Fruit fly (Drosophila melanogaster) whole organism, embryonic: ENCODE measurements around the gene STUB1.

Experiments
- Blimp-1 ChIP-seq: fragments of 200-800 bp; sonication (Bioruptor generic); optimal IDR thresholded peaks from 3 replicates; lab custom pipeline; 2018; ENCODE audit warnings: missing biosample characterization, missing genetic modification characterization, mild to moderate bottlenecking, moderate library complexity, missing genetic modification reagents
- CG11504 ChIP-seq: fragments of 200-800 bp; sonication (Bioruptor generic); optimal IDR thresholded peaks from 3 replicates; lab custom pipeline; 2019; ENCODE audit warnings: missing biosample characterization, mild to moderate bottlenecking, missing genetic modification characterization, moderate library complexity
- CG1233 ChIP-seq: fragments of 200-800 bp; sonication (Bioruptor generic); optimal IDR thresholded peaks from 4 replicates; lab custom pipeline; 2018; ENCODE audit warnings: missing biosample characterization, mild to moderate bottlenecking, missing genetic modification characterization
- CG17359 ChIP-seq: fragments of 200-800 bp; sonication (Bioruptor generic); optimal IDR thresholded peaks from 3 replicates; lab custom pipeline; 2018; ENCODE audit warnings: missing biosample characterization, mild to moderate bottlenecking, missing genetic modification characterization, moderate library complexity
- CG2116 ChIP-seq: fragments of 200-800 bp; sonication (Bioruptor generic); optimal IDR thresholded peaks from 3 replicates; lab custom pipeline; 2018; ENCODE audit warnings: missing biosample characterization, mild to moderate bottlenecking, missing genetic modification characterization
- CG2120 ChIP-seq: fragments of 200-800 bp; sonication (Bioruptor generic); optimal IDR thresholded peaks from 3 replicates; lab custom pipeline; 2016; ENCODE audit warnings: missing biosample characterization, missing genetic modification characterization
- CG3163 ChIP-seq: fragments of 200-800 bp; sonication (Bioruptor generic); optimal IDR thresholded peaks from 3 replicates; lab custom pipeline; 2016; ENCODE audit warnings: missing biosample characterization, missing genetic modification characterization
- CG3281 ChIP-seq: fragments of 200-800 bp; sonication (Bioruptor generic); optimal IDR thresholded peaks from 3 replicates; lab custom pipeline; 2017; ENCODE audit warnings: missing biosample characterization, mild to moderate bottlenecking, missing genetic modification characterization
- CG4854 ChIP-seq: fragments of 200-800 bp; sonication (Bioruptor generic); optimal IDR thresholded peaks from 2 replicates; lab custom pipeline; 2016; ENCODE audit warnings: missing biosample characterization, missing genetic modification characterization, inconsistent platforms
- CG7786 ChIP-seq: fragments of 200-800 bp; sonication (Bioruptor generic); optimal IDR thresholded peaks from 2 replicates; lab custom pipeline; 2016; ENCODE audit warnings: missing biosample characterization, missing genetic modification characterization
- CG7839 ChIP-seq: fragments of 200-800 bp; sonication (Bioruptor generic); optimal IDR thresholded peaks from 3 replicates; lab custom pipeline; 2018; ENCODE audit warnings: missing biosample characterization, mild to moderate bottlenecking, missing genetic modification characterization, moderate library complexity
- CG7963 ChIP-seq: fragments of 200-800 bp; sonication (Bioruptor generic); IDR thresholded peaks from 3 replicates; pipeline ENCODE4 v1.3.6; 2022; ENCODE audit warnings: missing biosample characterization, missing genetic modification characterization; ENCODE audit not compliant: partially characterized antibody
- D19A ChIP-seq: fragments of 200-800 bp; optimal IDR thresholded peaks from 3 replicates; lab custom pipeline; 2019; ENCODE audit warnings: missing biosample characterization, mild to moderate bottlenecking, missing genetic modification characterization, moderate library complexity
- Dad ChIP-seq: fragments of 200-800 bp; sonication (Bioruptor generic); optimal IDR thresholded peaks from 3 replicates; lab custom pipeline; 2016; ENCODE audit warnings: missing biosample characterization, missing genetic modification characterization
- Dip2 ChIP-seq: fragments of 200-800 bp; sonication (Bioruptor generic); IDR thresholded peaks from 2 replicates; pipeline ENCODE4 v1.3.6; 2022; ENCODE audit warnings: missing biosample characterization, missing genetic modification characterization
- Fer1 ChIP-seq: fragments of 200-800 bp; sonication (Bioruptor generic); optimal IDR thresholded peaks from 2 replicates; lab custom pipeline; 2017; ENCODE audit warnings: missing biosample characterization, mild to moderate bottlenecking, missing genetic modification characterization
- Fer3 ChIP-seq: fragments of 200-800 bp; sonication (Bioruptor generic); optimal IDR thresholded peaks from 2 replicates; lab custom pipeline; 2018; ENCODE audit warnings: missing biosample characterization, mild to moderate bottlenecking, missing genetic modification characterization, moderate library complexity
- GATAe ChIP-seq: fragments of 200-800 bp; sonication (Bioruptor generic); conservative IDR thresholded peaks from 2 replicates; pipeline ENCODE4 v1.3.6; 2022; ENCODE audit warnings: missing biosample characterization, missing genetic modification characterization
- H15 ChIP-seq: fragments of 200-800 bp; sonication (Bioruptor generic); IDR thresholded peaks from 3 replicates; pipeline ENCODE4 v1.3.6; 2022; ENCODE audit warnings: missing biosample characterization, missing genetic modification characterization
- HLH4C ChIP-seq: fragments of 200-800 bp; sonication (Bioruptor generic); IDR thresholded peaks from 3 replicates; pipeline ENCODE4 v1.3.6; 2022; ENCODE audit warnings: missing biosample characterization, missing genetic modification characterization; ENCODE audit not compliant: partially characterized antibody
- Hr3 ChIP-seq: fragments of 200-800 bp; sonication (Bioruptor generic); optimal IDR thresholded peaks from 3 replicates; lab custom pipeline; 2016; ENCODE audit warnings: missing biosample characterization, missing genetic modification characterization
- Lhr ChIP-seq: fragments of 200-800 bp; sonication (Bioruptor generic); optimal IDR thresholded peaks from 3 replicates; lab custom pipeline; 2017; ENCODE audit warnings: mild to moderate bottlenecking, missing biosample characterization, missing genetic modification reagents, missing genetic modification characterization
- MTF-1 ChIP-seq: fragments of 200-800 bp; sonication (Bioruptor generic); optimal IDR thresholded peaks from 2 replicates; lab custom pipeline; 2018; ENCODE audit warnings: missing biosample characterization, mild to moderate bottlenecking, missing genetic modification characterization, borderline replicate concordance
- Mad ChIP-seq: fragments of 200-800 bp; sonication (Bioruptor generic); optimal IDR thresholded peaks from 2 replicates; lab custom pipeline; 2016; ENCODE audit warnings: missing biosample characterization, missing genetic modification characterization
- NC2β ChIP-seq: fragments of 200-800 bp; sonication (Bioruptor generic); optimal IDR thresholded peaks from 2 replicates; lab custom pipeline; 2016; ENCODE audit warnings: missing biosample characterization, missing genetic modification characterization
- NK7.1 ChIP-seq: fragments of 200-800 bp; sonication (Bioruptor generic); optimal IDR thresholded peaks from 3 replicates; lab custom pipeline; 2016; ENCODE audit warnings: missing biosample characterization, missing genetic modification characterization
- Pdp1 ChIP-seq, 2 experiments: fragments of 200-800 bp; sonication (Bioruptor generic); optimal IDR thresholded peaks; 3 replicates each; lab custom pipeline; 2016; ENCODE audit warnings: missing biosample characterization in 2 of 2, missing genetic modification characterization in 2 of 2, mild to moderate bottlenecking in 1 of 2, moderate library complexity in 1 of 2
- Ptx1 ChIP-seq: fragments of 200-800 bp; sonication (Bioruptor generic); IDR thresholded peaks from 2 replicates; pipeline ENCODE4 v1.3.6; 2022; ENCODE audit warnings: missing biosample characterization, missing genetic modification characterization
- Side ChIP-seq: fragments of 200-800 bp; sonication (Bioruptor generic); optimal IDR thresholded peaks from 2 replicates; lab custom pipeline; 2016; ENCODE audit warnings: missing biosample characterization, missing genetic modification characterization
- Spps ChIP-seq: fragments of 200-800 bp; sonication (Bioruptor generic); optimal IDR thresholded peaks from 2 replicates; lab custom pipeline; 2018; ENCODE audit warnings: missing biosample characterization, mild to moderate bottlenecking, missing genetic modification characterization
- Usf ChIP-seq: fragments of 200-800 bp; sonication (Bioruptor generic); optimal IDR thresholded peaks from 2 replicates; lab custom pipeline; 2017; ENCODE audit warnings: missing genotype, missing biosample characterization, missing genetic modification characterization
- YL-1 ChIP-seq: fragments of 200-800 bp; sonication (Bioruptor generic); optimal IDR thresholded peaks from 3 replicates; lab custom pipeline; 2017; ENCODE audit warnings: missing biosample characterization, mild to moderate bottlenecking, missing genetic modification characterization
- ara ChIP-seq: fragments of 200-800 bp; sonication (Bioruptor generic); IDR thresholded peaks from 2 replicates; pipeline ENCODE4 v1.3.6; 2022; ENCODE audit warnings: missing biosample characterization, missing genetic modification characterization
- cwo ChIP-seq: fragments of 200-800 bp; sonication (Bioruptor generic); optimal IDR thresholded peaks from 3 replicates; lab custom pipeline; 2017; ENCODE audit warnings: missing biosample characterization, missing genetic modification characterization, mild to moderate bottlenecking, moderate library complexity, missing genetic modification reagents
- gsb-n ChIP-seq: fragments of 200-800 bp; sonication (Bioruptor generic); optimal IDR thresholded peaks from 3 replicates; lab custom pipeline; 2018; ENCODE audit warnings: missing biosample characterization, mild to moderate bottlenecking, missing genetic modification characterization
- kay ChIP-seq: fragments of 200-800 bp; sonication (Bioruptor generic); optimal IDR thresholded peaks from 2 replicates; lab custom pipeline; 2016; ENCODE audit warnings: missing biosample characterization, missing genetic modification characterization
- ken ChIP-seq: fragments of 200-800 bp; sonication (Bioruptor generic); IDR thresholded peaks from 3 replicates; pipeline ENCODE4 v1.3.6; 2022; ENCODE audit warnings: missing biosample characterization, missing genetic modification characterization
- lmd ChIP-seq: fragments of 200-800 bp; sonication (Bioruptor generic); IDR thresholded peaks from 2 replicates; pipeline ENCODE4 v1.3.6; 2022; ENCODE audit warnings: missing biosample characterization, missing genetic modification characterization
- pan ChIP-seq, 4 experiments: fragments of >200 bp in 3 of 4; fragments of 200-800 bp in 1 of 4; sonication (Bioruptor generic) in 1 of 4; optimal IDR thresholded peaks in 3 of 4; IDR thresholded peaks in 1 of 4; 2 replicates each; pipeline versions ENCODE4 v1.3.6 to Lab custom; 2017 to 2022; ENCODE audit warnings: missing biosample characterization in 2 of 4, missing genetic modification characterization in 2 of 4, mixed read lengths in 1 of 4
- pb ChIP-seq: fragments of 200-800 bp; sonication (Bioruptor generic); optimal IDR thresholded peaks from 3 replicates; lab custom pipeline; 2016; ENCODE audit warnings: missing biosample characterization, missing genetic modification characterization
- phol ChIP-seq: fragments of 200-800 bp; sonication (Bioruptor generic); optimal IDR thresholded peaks from 3 replicates; lab custom pipeline; 2018; ENCODE audit warnings: missing biosample characterization, mild to moderate bottlenecking, missing genetic modification characterization, moderate library complexity
- psq ChIP-seq: fragments of 200-800 bp; sonication (Bioruptor generic); optimal IDR thresholded peaks from 2 replicates; lab custom pipeline; 2017; ENCODE audit warnings: missing biosample characterization, missing genetic modification characterization
- sd ChIP-seq: fragments of 200-800 bp; sonication (Bioruptor generic); optimal IDR thresholded peaks from 3 replicates; lab custom pipeline; 2018; ENCODE audit warnings: missing biosample characterization, mild to moderate bottlenecking, missing genetic modification characterization, moderate library complexity
- sim ChIP-seq: fragments of 200-800 bp; sonication (Bioruptor generic); IDR thresholded peaks from 2 replicates; pipeline ENCODE4 v1.3.6; 2022; ENCODE audit warnings: missing biosample characterization, missing genetic modification characterization
- slou ChIP-seq: fragments of 200-800 bp; sonication (Bioruptor generic); optimal IDR thresholded peaks from 3 replicates; lab custom pipeline; 2016; ENCODE audit warnings: missing biosample characterization, missing genetic modification characterization
- sr ChIP-seq: fragments of 200-800 bp; sonication (Bioruptor generic); IDR thresholded peaks from 3 replicates; pipeline ENCODE4 v1.3.6; 2022; ENCODE audit warnings: missing biosample characterization, missing genetic modification characterization
- ssp ChIP-seq: fragments of 200-800 bp; sonication (Bioruptor generic); IDR thresholded peaks from 2 replicates; pipeline ENCODE4 v1.3.6; 2022; ENCODE audit warnings: missing biosample characterization, missing genetic modification characterization
- tgo ChIP-seq: fragments of 200-800 bp; sonication (Bioruptor generic); IDR thresholded peaks from 3 replicates; pipeline ENCODE4 v1.3.6; 2022; ENCODE audit warnings: missing biosample characterization, missing genetic modification characterization
- trh ChIP-seq: fragments of 200-800 bp; sonication (Bioruptor generic); optimal IDR thresholded peaks from 2 replicates; lab custom pipeline; 2016; ENCODE audit warnings: missing biosample characterization, missing genetic modification characterization
- unc-4 ChIP-seq: fragments of 200-800 bp; sonication (Bioruptor generic); IDR thresholded peaks from 2 replicates; pipeline ENCODE4 v1.3.6; 2022; ENCODE audit warnings: missing biosample characterization, missing genetic modification characterization; ENCODE audit not compliant: partially characterized antibody

STUB1 gene

DNA sequence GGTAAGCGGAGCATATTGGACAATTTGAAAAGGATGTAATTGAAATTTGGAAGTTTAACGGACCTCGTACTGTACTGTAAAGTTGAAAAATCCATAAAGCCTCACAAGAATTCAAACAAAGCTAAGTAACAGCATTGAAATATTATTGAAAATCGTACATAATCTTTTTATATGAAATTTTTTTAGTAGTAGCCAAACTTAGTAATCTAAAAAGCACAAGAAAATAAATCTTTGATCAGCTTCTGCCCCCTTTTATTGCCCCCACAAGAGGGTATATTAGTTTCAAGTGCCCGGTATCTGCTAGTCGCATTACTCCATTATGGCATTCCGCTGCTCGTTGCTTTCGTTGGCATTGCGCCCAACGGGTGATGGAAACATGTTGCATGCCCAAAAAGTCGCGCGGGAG, 29.5 kb downstream of the STUB1 start (continued):
- TF ChIP-seq unc-4 (GFP tag; lab: Robert Waterston, UW) (no peak), Usf (peak; percentile 15), CG11504 (tag; lab: Kevin White, UChicago) (peak; percentile 82), H15 (GFP tag; lab: Robert Waterston, UW) (peak; percentile 56; the same call in 2 of the 3 replicates), trh (peak; percentile 8), Dad (GFP tag; lab: Kevin White, UChicago) (peak; percentile 42), tgo (GFP tag; lab: Robert Waterston, UW) (peak; percentile 70), CG4854 (peak; percentile 14), pan (optimal IDR thresholded peaks at IDR 0.05; lab: Kevin White, UChicago) (no peak), pan (GFP tag; optimal IDR thresholded peaks at IDR 0.05 in 1 of 2, IDR thresholded peaks at IDR 0.05 in 1 of 2) (peak in 1 of 2 experiments; percentile 57), psq (GFP tag; lab: Kevin White, UChicago) (peak; percentile 10), CG3281 (GFP tag; lab: Kevin White, UChicago) (peak; percentile 40), GATAe (GFP tag; lab: Robert Waterston, UW) (no peak), sd (tag; lab: Kevin White, UChicago) (peak; percentile 65), Fer3 (tag; lab: Kevin White, UChicago) (peak; percentile 40), gsb-n (tag; lab: Kevin White, UChicago) (peak; percentile 6), Hr3 (peak; percentile 63), pb (GFP tag; lab: Kevin White, UChicago) (peak; percentile 1), cwo (peak; percentile 48), Pdp1 (GFP tag; optimal IDR thresholded peaks at IDR 0.05; lab: Kevin White, UChicago) (peak; percentile 37 to 48), phol (peak; percentile 84), CG1233 (GFP tag; lab: Kevin White, UChicago) (peak; percentile 36), ken (GFP tag; lab: Robert Waterston, UW) (no peak), Dip2 (GFP tag; lab: Robert Waterston, UW) (no peak), CG7839 (tag; lab: Kevin White, UChicago) (peak; percentile 78), HLH4C (GFP tag; lab: Robert Waterston, UW) (peak; percentile 52; the same call in 1 of the 3 replicates), Fer1 (GFP tag; lab: Kevin White, UChicago) (no peak), CG2116 (GFP tag; lab: Kevin White, UChicago) (peak; percentile 21), slou (GFP tag; lab: Kevin White, UChicago) (no peak), NC2β (GFP tag; lab: Kevin White, UChicago) (peak; percentile 6), CG17359 (tag; lab: Kevin White, UChicago) (peak; percentile 74), sim (GFP tag; lab: Robert Waterston, UW) (peak; percentile 31; the same call in 1 of the 2 replicates), D19A (peak; percentile 64), CG2120 (GFP tag; lab: Kevin White, UChicago) (peak; percentile 27), CG7786 (GFP tag; lab: Kevin White, UChicago) (peak; percentile 28), Side (GFP tag; lab: Kevin White, UChicago) (no peak), CG3163 (no peak), sr (GFP tag; lab: Robert Waterston, UW) (no peak), Ptx1 (GFP tag; lab: Robert Waterston, UW) (peak; percentile 76), NK7.1 (GFP tag; lab: Kevin White, UChicago) (peak; percentile 12), ara (GFP tag; lab: Robert Waterston, UW) (peak; percentile 63; the same call in 1 of the 2 replicates), CG7963 (GFP tag; lab: Robert Waterston, UW) (no peak), Spps (tag; lab: Kevin White, UChicago) (peak; percentile 57), Lhr (GFP tag; lab: Kevin White, UChicago) (peak; percentile 16), lmd (GFP tag; lab: Robert Waterston, UW) (peak; percentile 80), MTF-1 (GFP tag; lab: Kevin White, UChicago) (no peak), Blimp-1 (GFP tag; lab: Kevin White, UChicago) (peak; percentile 74), YL-1 (no peak), Mad (GFP tag; lab: Kevin White, UChicago) (no peak), ssp (GFP tag; lab: Robert Waterston, UW) (peak; percentile 64; the same call in 1 of the 2 replicates), kay (peak; percentile 45)
